Fruit fly (Drosophila melanogaster): ENCODE data around the gene Mgat3.
A peak's percentile ranks its signal among the peaks of the same experiment; 100 is the strongest.

Mgat3 gene

DNA sequence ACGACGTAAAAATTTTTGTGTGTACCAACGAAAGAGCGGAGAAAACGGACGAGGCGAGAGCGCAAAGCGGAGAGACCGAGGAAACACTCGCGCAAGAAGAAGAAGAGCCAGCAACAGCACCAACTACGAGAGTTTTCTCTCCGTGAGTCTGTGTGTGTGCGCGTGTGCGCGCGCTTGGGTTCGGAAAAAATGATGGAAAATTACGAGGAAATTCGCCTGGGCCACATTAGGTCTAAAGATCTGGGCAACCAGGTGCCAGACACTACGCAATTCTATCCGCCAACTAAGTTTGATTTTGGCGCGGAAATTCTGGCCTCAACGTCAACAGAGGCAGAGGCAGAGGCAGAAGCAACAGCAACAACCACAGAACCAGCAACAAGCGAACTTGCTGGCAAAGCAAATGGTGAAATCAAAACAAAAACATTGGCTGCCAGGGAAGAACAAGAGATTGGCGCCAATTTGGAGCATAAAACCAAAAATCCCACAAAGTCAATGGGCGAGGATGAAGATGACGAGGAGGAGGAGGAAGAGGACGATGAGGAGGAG lies 16.5 kb downstream of the Mgat3 start, which contains the start of gene DnaJ-H:
DnaJ-H (minus strand) TSS at position 271 of the 546 bp plus-strand sequence.
- TF ChIP-seq ttk (optimal IDR thresholded peaks at IDR 0.05) (no peak), psq (optimal IDR thresholded peaks at IDR 0.05) (peak; percentile 65)

- TF ChIP-seq Myc (optimal IDR thresholded peaks at IDR 0.05) (no peak), Sin3A (optimal IDR thresholded peaks at IDR 0.05) (peak; percentile 36)
Observed at dm6 chr2L:13164994-13165801, 17.2 kb downstream of the Mgat3 start, which contains the start of gene Sirt1. Gene Sirt1, plus strand, starts transcription at chr2L:13165564.

DNA sequence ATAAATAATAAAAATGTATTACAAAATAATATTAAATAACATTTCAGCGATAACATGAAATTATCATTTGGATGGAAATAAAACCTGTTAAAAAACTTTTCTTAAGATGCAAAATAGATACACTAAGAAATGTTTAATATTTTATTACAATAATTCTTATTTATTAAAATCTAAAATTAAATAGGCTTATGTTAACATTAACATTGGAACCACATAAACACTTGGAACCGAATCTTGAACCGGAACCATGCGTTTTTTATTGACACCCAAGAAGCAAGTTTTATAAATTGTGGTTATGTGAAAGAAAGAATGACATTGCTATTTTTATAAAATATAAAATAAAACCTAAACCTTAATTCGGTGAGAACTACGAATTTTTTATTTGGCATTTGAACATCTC lies 22.2 kb downstream of the Mgat3 start, which contains the start of gene kmg:
kmg (plus strand) TSS at position 301 of the 400 bp plus-strand sequence.
- no peak for TF ChIP-seq Myc (optimal IDR thresholded peaks at IDR 0.05)
- no peak for TF ChIP-seq ttk (optimal IDR thresholded peaks at IDR 0.05)
- TF ChIP-seq Sin3A (optimal IDR thresholded peaks at IDR 0.05) = no peak
- TF ChIP-seq insv (optimal IDR thresholded peaks at IDR 0.05) = no peak
- TF ChIP-seq h (optimal IDR thresholded peaks at IDR 0.05) = no peak
- no peak for TF ChIP-seq psq (optimal IDR thresholded peaks at IDR 0.05)

DNA sequence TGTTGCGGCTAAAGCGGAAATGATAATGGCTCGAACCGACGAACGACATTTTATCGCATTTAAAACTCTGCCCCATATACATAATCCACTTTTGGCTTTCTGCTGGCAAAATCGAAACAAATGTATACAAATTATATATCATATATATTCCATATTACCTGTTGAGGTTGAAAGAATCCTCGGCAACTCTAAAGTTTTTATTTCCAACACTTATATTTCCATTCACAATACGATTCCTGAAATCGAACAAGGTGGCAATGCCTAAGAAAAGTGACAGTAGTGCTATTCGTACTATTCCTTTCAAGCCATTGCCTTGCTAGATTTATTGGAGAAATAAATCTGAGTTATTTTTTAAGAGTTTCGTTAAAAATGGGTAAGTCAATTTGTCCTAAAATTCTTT lies 23.9 kb downstream of the Mgat3 start, which contains the start of gene Pk34A:
Pk34A (plus strand) TSS at position 301 of the 400 bp plus-strand sequence.
- TF ChIP-seq psq (optimal IDR thresholded peaks at IDR 0.05) = no peak
- no peak for TF ChIP-seq ttk (optimal IDR thresholded peaks at IDR 0.05)
- no peak for TF ChIP-seq insv (optimal IDR thresholded peaks at IDR 0.05)

dm6 chr2L:13157903-13158302 lies 24.5 kb downstream of the Mgat3 start:
- TF ChIP-seq h (optimal IDR thresholded peaks at IDR 0.05) (no peak), Sin3A (optimal IDR thresholded peaks at IDR 0.05) (no peak), insv (optimal IDR thresholded peaks at IDR 0.05) (no peak), ttk (optimal IDR thresholded peaks at IDR 0.05) (no peak), Myc (optimal IDR thresholded peaks at IDR 0.05) (no peak), psq (optimal IDR thresholded peaks at IDR 0.05) (no peak)

- TF ChIP-seq ttk (optimal IDR thresholded peaks at IDR 0.05) (no peak), psq (optimal IDR thresholded peaks at IDR 0.05) (no peak), insv (optimal IDR thresholded peaks at IDR 0.05) (no peak), Sin3A (optimal IDR thresholded peaks at IDR 0.05) (no peak), h (optimal IDR thresholded peaks at IDR 0.05) (no peak), Myc (optimal IDR thresholded peaks at IDR 0.05) (no peak)
Observed at dm6 chr2L:13156349-13156748, 26.0 kb downstream of the Mgat3 start.

DNA sequence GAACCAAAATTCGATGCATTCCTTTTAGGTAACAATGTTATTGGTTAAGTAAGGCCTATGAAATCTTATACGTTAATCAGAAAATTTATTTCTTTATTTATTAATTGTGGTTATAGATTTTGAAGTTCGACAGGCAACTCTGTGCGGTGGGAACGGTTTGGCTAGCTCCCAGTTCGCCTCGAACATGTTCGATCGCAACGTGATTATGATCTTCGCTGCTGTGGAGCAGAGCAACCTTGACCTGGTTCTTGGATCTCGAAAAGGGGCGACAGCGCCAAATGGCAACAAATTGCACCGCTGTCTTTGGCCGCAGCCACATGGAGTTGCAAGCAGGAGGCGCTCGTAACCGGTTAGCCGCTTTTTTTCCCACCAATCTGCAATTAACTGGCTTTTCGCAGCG lies 28.1 kb downstream of the Mgat3 start:
- TF ChIP-seq psq (optimal IDR thresholded peaks at IDR 0.05) (no peak), Sin3A (optimal IDR thresholded peaks at IDR 0.05) (no peak), insv (optimal IDR thresholded peaks at IDR 0.05) (no peak), Myc (optimal IDR thresholded peaks at IDR 0.05) (no peak), ttk (optimal IDR thresholded peaks at IDR 0.05) (no peak)

DNA sequence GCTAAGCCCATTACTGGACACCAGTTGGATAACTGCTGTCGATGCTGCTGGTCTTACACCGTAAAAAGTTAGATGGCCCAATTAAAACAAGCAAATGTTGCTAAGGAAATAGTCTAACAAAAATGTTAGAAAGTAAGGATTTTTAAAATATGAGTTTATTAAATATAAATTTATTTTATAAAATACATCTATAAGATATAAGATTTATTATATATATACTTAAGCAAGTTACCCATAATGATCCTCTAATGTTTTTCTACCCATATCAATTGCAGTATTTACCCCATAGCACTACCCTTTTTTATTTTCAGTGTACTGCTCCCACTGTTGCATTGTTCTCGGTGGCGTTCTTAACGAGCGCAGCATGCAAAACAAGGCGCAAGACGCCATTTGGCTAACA lies 36.1 kb downstream of the Mgat3 start:
- no peak for TF ChIP-seq psq (optimal IDR thresholded peaks at IDR 0.05)
- TF ChIP-seq ttk (optimal IDR thresholded peaks at IDR 0.05) = no peak
- no peak for TF ChIP-seq Myc (optimal IDR thresholded peaks at IDR 0.05)
- TF ChIP-seq h (optimal IDR thresholded peaks at IDR 0.05) = no peak
- TF ChIP-seq Sin3A (optimal IDR thresholded peaks at IDR 0.05) = no peak
- TF ChIP-seq insv (optimal IDR thresholded peaks at IDR 0.05) = no peak

dm6 chr2L:13145035-13145683 lies 37.2 kb downstream of the Mgat3 start:
- no peak for TF ChIP-seq insv (optimal IDR thresholded peaks at IDR 0.05)
- no peak for TF ChIP-seq Myc (optimal IDR thresholded peaks at IDR 0.05)
- no peak for TF ChIP-seq Sin3A (optimal IDR thresholded peaks at IDR 0.05)
- no peak for TF ChIP-seq ttk (optimal IDR thresholded peaks at IDR 0.05)
- no peak for TF ChIP-seq h (optimal IDR thresholded peaks at IDR 0.05)
- no peak for TF ChIP-seq psq (optimal IDR thresholded peaks at IDR 0.05)

DNA sequence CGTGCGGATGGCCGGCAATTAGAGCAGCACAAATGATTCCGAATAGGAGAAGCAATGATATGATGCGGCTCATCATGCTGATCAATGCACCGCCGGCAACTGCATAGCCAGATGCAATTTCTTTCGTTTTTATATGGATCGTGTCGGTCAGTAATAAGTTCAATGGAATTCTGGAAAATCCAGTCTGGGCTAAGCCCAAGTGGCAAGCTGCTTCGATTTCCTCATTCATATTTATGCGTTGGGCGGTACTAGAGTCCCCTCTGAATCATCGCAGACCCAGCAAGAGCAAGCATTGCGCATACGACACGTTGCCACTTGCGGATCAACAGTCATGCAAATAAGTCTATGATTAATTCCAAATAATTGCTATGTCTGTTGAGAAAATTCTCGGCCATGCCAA lies 38.9 kb downstream of the Mgat3 start, which contains the start of gene CG16978:
CG16978 (minus strand) TSS at position 101 of the 400 bp plus-strand sequence.
- TF ChIP-seq ttk (optimal IDR thresholded peaks at IDR 0.05) (no peak), h (optimal IDR thresholded peaks at IDR 0.05) (no peak), psq (optimal IDR thresholded peaks at IDR 0.05) (no peak), Sin3A (optimal IDR thresholded peaks at IDR 0.05) (no peak), insv (optimal IDR thresholded peaks at IDR 0.05) (no peak), Myc (optimal IDR thresholded peaks at IDR 0.05) (no peak)

- TF ChIP-seq Sin3A (optimal IDR thresholded peaks at IDR 0.05) (no peak), insv (optimal IDR thresholded peaks at IDR 0.05) (no peak), psq (optimal IDR thresholded peaks at IDR 0.05) (no peak), Myc (optimal IDR thresholded peaks at IDR 0.05) (no peak), h (optimal IDR thresholded peaks at IDR 0.05) (no peak), ttk (optimal IDR thresholded peaks at IDR 0.05) (no peak)
Observed at dm6 chr2L:13142803-13143202, 39.6 kb downstream of the Mgat3 start, which contains the start of gene CG9928. Gene CG9928, minus strand, starts transcription at chr2L:13142903.

DNA sequence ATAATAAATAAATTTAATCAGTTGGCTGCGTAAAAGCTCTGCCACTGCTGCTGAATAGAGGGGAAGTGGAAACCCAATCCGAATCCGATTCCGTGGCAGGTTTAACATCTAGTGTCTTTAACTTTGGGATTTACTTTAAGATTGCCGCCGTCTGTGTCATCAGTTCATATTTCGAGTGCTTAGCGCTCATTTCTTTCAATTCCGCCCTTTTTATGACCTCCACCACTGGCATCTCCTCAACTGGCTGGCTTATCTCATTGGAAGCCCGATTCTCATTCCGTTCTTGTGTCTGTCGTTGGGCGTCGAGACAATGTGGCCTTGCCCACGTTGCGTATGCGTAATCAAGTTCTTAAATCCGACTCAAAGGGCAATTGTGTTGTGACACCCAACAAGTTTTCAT lies 41.5 kb downstream of the Mgat3 start:
- TF ChIP-seq psq (optimal IDR thresholded peaks at IDR 0.05) (no peak), h (optimal IDR thresholded peaks at IDR 0.05) (no peak), insv (optimal IDR thresholded peaks at IDR 0.05) (no peak), Sin3A (optimal IDR thresholded peaks at IDR 0.05) (no peak), Myc (optimal IDR thresholded peaks at IDR 0.05) (no peak), ttk (optimal IDR thresholded peaks at IDR 0.05) (no peak)

Data from Kc167 (cell line).